Worm (Caenorhabditis elegans): Measurements from ENCODE around the gene nhr-145.
A peak's percentile ranks its signal among the peaks of the same experiment; 100 is the strongest.

- TF ChIP-seq mep-1 (tag; optimal IDR thresholded peaks at IDR 0.05) = peak; percentile 50
- no peak for TF ChIP-seq unc-62 (GFP tag; optimal IDR thresholded peaks at IDR 0.05 in 1 of 2)
- no peak for TF ChIP-seq unc-62 (tag; optimal IDR thresholded peaks at IDR 0.05)
- TF ChIP-seq arid-1 (GFP tag; conservative IDR thresholded peaks at IDR 0.05) = no peak
- no peak for TF ChIP-seq T26A8.4 (GFP tag; IDR thresholded peaks at IDR 0.05)
- no peak for TF ChIP-seq ceh-44 (GFP tag; IDR thresholded peaks at IDR 0.05)
- no peak for TF ChIP-seq daf-16 (GFP tag; optimal IDR thresholded peaks at IDR 0.05)
- peak; percentile 67 for TF ChIP-seq daf-16 (tag; optimal IDR thresholded peaks at IDR 0.05)
- TF ChIP-seq Y75B8A.6 (GFP tag; IDR thresholded peaks at IDR 0.05) = no peak
- TF ChIP-seq lin-15B (tag; optimal IDR thresholded peaks at IDR 0.05) = no peak
- TF ChIP-seq dve-1 (tag; optimal IDR thresholded peaks at IDR 0.05; ENCODE audit: insufficient read depth) = peak; percentile 93
These were observed 36.1 kb upstream of the nhr-145 start for ce11 chrV:19051425-19051824.

All from whole organism, L4 larva.